Worm (Caenorhabditis elegans) whole organism, midembryonic: ENCODE measurements around the gene C55A6.12.

Source experiments
- T22C8.4 ChIP-seq: fragments of 200-800 bp; sonication (Bioruptor generic); IDR thresholded peaks from 2 replicates; pipeline ENCODE4 v1.3.6; 2022; ENCODE audit warnings: missing genetic modification characterization, missing compliant biosample characterization
- cog-1 ChIP-seq: sonication (generic microtip); optimal IDR thresholded peaks from 2 replicates; lab custom pipeline; 2016; ENCODE audit warnings: missing genetic modification characterization, missing compliant biosample characterization
- flt-1 ChIP-seq: fragments of 200-800 bp; sonication (Bioruptor generic); IDR thresholded peaks from 2 replicates; pipeline ENCODE4 v1.3.6; 2022; ENCODE audit warnings: missing genetic modification characterization, missing compliant biosample characterization
- ref-1 ChIP-seq: fragments of 200-800 bp; sonication (Bioruptor generic); conservative IDR thresholded peaks from 2 replicates; pipeline ENCODE4 v1.3.6; 2022; ENCODE audit warnings: missing genetic modification reagents, missing genetic modification characterization, missing compliant biosample characterization
- tab-1 ChIP-seq: fragments of 200-800 bp; sonication (Bioruptor generic); IDR thresholded peaks from 2 replicates; pipeline ENCODE4 v1.3.6; 2022; ENCODE audit warnings: missing genetic modification characterization, missing compliant biosample characterization
- ztf-23 ChIP-seq: fragments of 200-800 bp; sonication (Bioruptor generic); IDR thresholded peaks from 2 replicates; pipeline ENCODE4 v1.3.6; 2022; ENCODE audit warnings: missing genetic modification reagents, missing genetic modification characterization, missing compliant biosample characterization
- ztf-29 ChIP-seq: fragments of 200-800 bp; sonication (Bioruptor generic); IDR thresholded peaks from 2 replicates; pipeline ENCODE4 v1.3.6; 2022; ENCODE audit warnings: missing genetic modification reagents, missing genetic modification characterization, missing compliant biosample characterization

DNA sequence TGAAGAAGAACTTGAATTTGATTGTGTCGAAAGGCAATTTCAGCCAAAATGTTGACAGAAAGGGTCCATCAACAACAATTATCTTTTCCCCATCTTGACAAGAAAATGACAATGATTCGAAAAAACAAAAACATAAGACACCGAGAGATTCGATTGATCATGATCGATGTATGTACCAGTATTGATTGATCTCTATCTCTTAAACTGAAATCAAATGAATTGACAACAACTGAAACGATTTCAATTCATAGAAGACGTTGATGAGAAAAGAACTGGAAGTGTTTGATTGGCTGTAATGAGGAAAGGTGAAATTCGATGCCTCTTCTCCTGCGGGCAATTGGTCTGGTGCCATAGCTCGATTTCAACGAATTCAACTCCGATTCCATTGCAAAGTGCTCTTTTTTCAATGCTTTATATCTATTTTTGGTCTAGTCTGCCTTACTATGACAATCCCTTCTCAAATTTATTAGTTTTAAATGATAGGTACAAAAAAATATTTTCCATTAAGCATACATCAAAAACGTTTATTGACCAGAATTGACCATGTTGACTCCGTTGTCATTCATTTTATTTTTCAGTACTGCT is 30.5 kb upstream of the C55A6.12 start:
- TF ChIP-seq ztf-29 (GFP tag; lab: Robert Waterston, UW) (no peak), flt-1 (GFP tag; lab: Robert Waterston, UW) (no peak), ref-1 (no peak), cog-1 (tag; lab: Kevin White, UChicago) (no peak), tab-1 (no peak), T22C8.4 (no peak), ztf-23 (GFP tag; lab: Robert Waterston, UW) (no peak)
